Fruit fly (Drosophila melanogaster) ovary, adult (tissue): ENCODE measurements around the gene CG2694.
A peak's percentile ranks its signal among the peaks of the same experiment; 100 is the strongest.

ENCODE experiments used
- CG17801 ChIP-seq: fragments of 200-800 bp; optimal IDR thresholded peaks from 2 replicates; lab custom pipeline; 2019; ENCODE audit warnings: missing biosample characterization, mild to moderate bottlenecking, missing genetic modification characterization, moderate library complexity; ENCODE audit not compliant: partially characterized antibody

Gene CG2694

DNA sequence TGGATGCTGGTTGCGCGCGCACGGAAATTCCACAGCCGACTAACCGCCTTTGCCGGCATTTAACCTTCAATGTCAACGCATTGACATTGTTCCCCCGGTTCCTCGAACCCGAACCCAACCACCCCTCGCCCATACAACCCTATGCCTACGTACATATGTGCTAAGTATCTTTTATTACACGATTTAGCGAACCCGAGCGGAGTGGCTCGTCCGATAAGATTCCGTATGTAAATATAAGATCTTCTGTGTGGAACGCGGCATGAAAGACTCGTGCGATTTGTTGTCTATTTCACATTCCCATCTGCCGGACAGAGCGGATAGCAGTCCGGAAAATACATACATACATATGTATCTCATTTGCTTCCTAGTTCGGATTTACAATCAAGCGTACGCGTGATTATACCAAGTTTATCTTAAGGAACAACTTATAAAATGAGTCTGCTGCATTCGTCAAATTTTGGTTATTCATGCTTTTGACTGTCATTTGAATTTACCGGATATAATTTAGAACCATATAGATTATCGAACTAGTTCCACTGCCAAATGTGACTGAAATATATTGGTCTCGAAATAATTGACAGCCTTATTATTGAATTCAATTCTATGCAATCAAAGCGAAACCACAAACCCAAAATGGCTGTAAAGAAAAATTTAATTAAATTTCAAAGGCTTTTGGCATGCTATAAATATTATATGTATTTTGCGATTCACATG lies 6.3 kb upstream of the CG2694 start, which contains the start of gene CG2680:
TSS of gene CG2680 (minus strand) at position 51 of the 714 bp plus-strand sequence.
- TF ChIP-seq CG17801 = no peak

- no peak for TF ChIP-seq CG17801
Observed at dm6 chrX:2708156-2708734, 5.6 kb upstream of the CG2694 start, which contains the start of gene CG2681. Gene CG2681 (plus strand): TSS chrX:2708684.

- peak; percentile 65 for TF ChIP-seq CG17801
Observed at dm6 chrX:2714730-2715129, 851 bp downstream of the CG2694 start.

dm6 chrX:2720122-2720521 lies 6.2 kb downstream of the CG2694 start, which contains the start of gene CG2701:
Gene CG2701 (minus strand): TSS chrX:2720327.
- TF ChIP-seq CG17801 = peak; percentile 38

dm6 chrX:2726420-2726819 lies 12.5 kb downstream of the CG2694 start, which contains the start of gene vilya:
Gene vilya (plus strand): TSS chrX:2726678.
- TF ChIP-seq CG17801 = no peak

- peak; percentile 26 for TF ChIP-seq CG17801
Observed at dm6 chrX:2727506-2727905, 13.6 kb downstream of the CG2694 start, which contains the start of gene dwg. Gene dwg (plus strand): TSS chrX:2727698.

- peak; percentile 60 for TF ChIP-seq CG17801
Observed at dm6 chrX:2732127-2732526, 18.2 kb downstream of the CG2694 start, which contains the start of the genes ttm50 and CG2712. Gene ttm50 (minus strand): TSS chrX:2732190. Gene CG2712 (plus strand): TSS chrX:2732469.

dm6 chrX:2738663-2739062 lies 24.8 kb downstream of the CG2694 start, which contains the start of gene crm:
Gene crm (minus strand): TSS chrX:2738773.
- TF ChIP-seq CG17801 = no peak

DNA sequence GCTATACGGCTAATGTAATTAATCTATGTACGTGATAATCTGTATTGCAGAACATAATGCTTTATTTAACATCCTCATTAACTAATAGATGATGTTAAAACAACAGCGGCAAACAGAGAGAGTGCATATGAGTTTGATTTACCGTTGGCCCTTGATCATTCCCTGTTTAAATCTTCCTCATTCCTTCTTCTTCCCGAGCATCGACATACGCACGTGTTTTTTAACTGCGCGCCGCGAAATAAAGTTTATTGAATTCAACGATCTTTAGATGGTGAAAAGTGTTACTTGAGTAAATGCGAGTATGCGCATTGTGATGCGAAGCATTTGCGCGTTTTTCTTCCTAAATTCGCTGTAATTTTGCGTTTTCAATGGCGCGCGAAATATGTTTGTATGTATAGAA lies 26.2 kb downstream of the CG2694 start, which contains the start of gene kirre:
TSS of gene kirre (plus strand) at position 301 of the 400 bp plus-strand sequence.
- no peak for TF ChIP-seq CG17801

DNA sequence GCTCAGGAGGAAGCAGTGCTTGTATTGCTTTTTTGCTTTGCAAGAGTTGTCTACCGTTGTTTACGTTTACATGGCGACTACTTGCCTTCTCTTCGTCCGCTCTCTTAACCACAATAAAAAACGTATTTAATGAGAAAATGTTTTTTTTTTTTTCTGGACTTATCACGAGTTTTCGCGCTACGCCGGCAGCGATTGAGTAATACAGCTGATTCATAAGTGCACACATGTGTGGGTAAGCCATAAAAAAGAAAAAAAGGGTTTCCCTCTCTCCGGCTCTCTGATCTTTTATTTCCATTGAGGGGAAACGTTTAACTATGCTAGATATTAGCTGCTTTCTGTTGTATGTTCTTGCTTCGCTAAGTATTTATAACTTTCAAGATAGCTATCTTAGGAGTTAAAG lies 28.2 kb downstream of the CG2694 start:
- peak; percentile 86 for TF ChIP-seq CG17801

dm6 chrX:2743020-2743419 lies 29.1 kb downstream of the CG2694 start:
- peak; percentile 24 for TF ChIP-seq CG17801

DNA sequence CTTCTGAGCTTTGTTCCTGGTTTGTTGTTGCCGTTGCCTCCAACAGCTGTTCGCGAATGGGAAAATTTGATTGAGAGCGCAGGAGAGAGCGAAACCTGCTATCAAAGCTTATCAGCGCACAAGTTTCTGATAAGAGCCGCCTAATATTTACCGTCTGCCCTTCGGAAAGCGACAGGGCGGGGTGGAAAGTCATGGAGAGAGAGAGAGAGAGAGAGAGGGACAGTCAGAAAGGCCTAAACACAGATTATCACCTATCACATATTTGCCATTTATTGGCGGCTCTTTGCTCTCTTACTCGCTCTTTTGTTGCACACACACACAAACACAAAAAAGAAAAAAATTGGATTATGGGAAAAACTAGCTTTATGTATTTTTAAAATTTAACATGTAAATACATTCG lies 29.7 kb downstream of the CG2694 start:
- TF ChIP-seq CG17801 = no peak

- TF ChIP-seq CG17801 = peak; percentile 73
Observed at dm6 chrX:2744042-2744441, 30.2 kb downstream of the CG2694 start, which contains the start of gene Syx4. Gene Syx4 (minus strand): TSS chrX:2744076.

- no peak for TF ChIP-seq CG17801
Observed at dm6 chrX:2749693-2750092, 35.8 kb downstream of the CG2694 start.

- TF ChIP-seq CG17801 = no peak
Observed at dm6 chrX:2757400-2757799, 43.5 kb downstream of the CG2694 start.

dm6 chrX:2761198-2761597 lies 47.3 kb downstream of the CG2694 start:
- no peak for TF ChIP-seq CG17801

DNA sequence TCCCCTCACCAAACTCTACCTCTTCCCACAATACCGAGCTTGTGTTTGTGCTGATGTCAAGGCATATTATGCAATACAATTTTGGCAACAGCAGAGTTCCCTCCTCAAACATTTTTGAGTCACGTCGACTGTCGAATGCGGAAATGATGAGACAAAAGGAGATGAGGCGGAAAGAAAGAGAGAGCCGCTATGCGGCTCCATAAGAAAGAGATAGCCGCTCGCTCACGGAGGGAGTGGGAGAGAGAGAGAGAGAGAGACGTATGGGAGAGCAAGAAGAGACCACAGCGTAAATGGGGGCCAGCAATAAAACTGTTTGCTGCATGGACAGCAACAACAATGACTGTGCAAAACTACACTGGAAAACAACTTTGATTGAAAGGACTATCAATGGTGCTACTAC lies 51.6 kb downstream of the CG2694 start:
- no peak for TF ChIP-seq CG17801
